Fruit fly (Drosophila melanogaster) whole organism, embryonic: ENCODE data around the gene CG32816.
A peak's percentile ranks its signal among the peaks of the same experiment; 100 is the strongest.

Source experiments
- Ada2b ChIP-seq: fragments of 200-800 bp; sonication (Bioruptor generic); IDR thresholded peaks from 2 replicates; pipeline ENCODE4 v1.3.6; 2022; ENCODE audit warnings: missing biosample characterization, missing genetic modification characterization
- Atf3 ChIP-seq: fragments of 200-800 bp; sonication (Bioruptor generic); optimal IDR thresholded peaks from 3 replicates; lab custom pipeline; 2016; ENCODE audit warnings: missing biosample characterization, missing genetic modification characterization
- Blimp-1 ChIP-seq: fragments of 200-800 bp; sonication (Bioruptor generic); optimal IDR thresholded peaks from 3 replicates; lab custom pipeline; 2018; ENCODE audit warnings: missing biosample characterization, missing genetic modification characterization, mild to moderate bottlenecking, moderate library complexity, missing genetic modification reagents
- CG1024 ChIP-seq: fragments of 200-800 bp; sonication (Bioruptor generic); IDR thresholded peaks from 2 replicates; pipeline ENCODE4 v1.3.6; 2022; ENCODE audit warnings: missing biosample characterization, missing genetic modification characterization
- CG10431 ChIP-seq: fragments of 200-800 bp; sonication (Bioruptor generic); optimal IDR thresholded peaks from 3 replicates; lab custom pipeline; 2018; ENCODE audit warnings: missing biosample characterization, mild to moderate bottlenecking, missing genetic modification characterization
- CG11695 ChIP-seq: fragments of 200-800 bp; sonication (Bioruptor generic); IDR thresholded peaks from 3 replicates; pipeline ENCODE4 v1.3.6; 2022; ENCODE audit warnings: missing biosample characterization, missing genetic modification characterization
- CG12219 ChIP-seq: fragments of 200-800 bp; sonication (Bioruptor generic); optimal IDR thresholded peaks from 3 replicates; lab custom pipeline; 2018; ENCODE audit warnings: missing biosample characterization, mild to moderate bottlenecking, missing genetic modification characterization
- CG12391 ChIP-seq: fragments of 200-800 bp; sonication (Bioruptor generic); optimal IDR thresholded peaks from 3 replicates; lab custom pipeline; 2018; ENCODE audit warnings: missing biosample characterization, mild to moderate bottlenecking, missing genetic modification characterization, moderate library complexity
- CG13123 ChIP-seq: fragments of 200-800 bp; sonication (Bioruptor generic); optimal IDR thresholded peaks from 2 replicates; lab custom pipeline; 2016; ENCODE audit warnings: missing biosample characterization, missing genetic modification characterization
- CG13424 ChIP-seq: fragments of 200-800 bp; sonication (Bioruptor generic); optimal IDR thresholded peaks from 2 replicates; lab custom pipeline; 2019; ENCODE audit warnings: missing biosample characterization, mild to moderate bottlenecking, missing genetic modification characterization, moderate library complexity
- CG14014 ChIP-seq: fragments of 200-800 bp; sonication (Bioruptor generic); IDR thresholded peaks from 2 replicates; pipeline ENCODE4 v1.3.6; 2022; ENCODE audit warnings: missing biosample characterization, missing genetic modification characterization
- CG14441 ChIP-seq: fragments of 200-800 bp; sonication (Bioruptor generic); IDR thresholded peaks from 2 replicates; pipeline ENCODE4 v1.3.6; 2022; ENCODE audit warnings: missing biosample characterization, missing genetic modification characterization
- CG15514 ChIP-seq: fragments of 200-800 bp; sonication (Bioruptor generic); optimal IDR thresholded peaks from 3 replicates; lab custom pipeline; 2017; ENCODE audit warnings: missing biosample characterization, missing genetic modification characterization, mild to moderate bottlenecking, moderate library complexity, missing genetic modification reagents
- CG16863 ChIP-seq: fragments of 200-800 bp; sonication (Bioruptor generic); optimal IDR thresholded peaks from 3 replicates; lab custom pipeline; 2016; ENCODE audit warnings: missing biosample characterization, missing genetic modification characterization
- CG17186 ChIP-seq: fragments of 200-800 bp; sonication (Bioruptor generic); optimal IDR thresholded peaks from 3 replicates; lab custom pipeline; 2017; ENCODE audit warnings: missing biosample characterization, missing genetic modification reagents, missing genetic modification characterization
- CG17361 ChIP-seq: fragments of 200-800 bp; sonication (Bioruptor generic); IDR thresholded peaks from 3 replicates; pipeline ENCODE4 v1.3.6; 2022; ENCODE audit warnings: missing biosample characterization, missing genetic modification characterization
- CG17829 ChIP-seq: fragments of 200-800 bp; optimal IDR thresholded peaks from 2 replicates; lab custom pipeline; 2019; ENCODE audit warnings: missing biosample characterization, mild to moderate bottlenecking, missing genetic modification characterization, moderate library complexity
- CG17912 ChIP-seq: fragments of 200-800 bp; sonication (Bioruptor generic); optimal IDR thresholded peaks from 2 replicates; lab custom pipeline; 2018; ENCODE audit warnings: missing biosample characterization, mild to moderate bottlenecking, missing genetic modification characterization
- CG30403 ChIP-seq: fragments of 200-800 bp; sonication (Bioruptor generic); optimal IDR thresholded peaks from 3 replicates; lab custom pipeline; 2016; ENCODE audit warnings: missing biosample characterization, missing genetic modification characterization
- CG31441 ChIP-seq: fragments of 200-800 bp; sonication (Bioruptor generic); IDR thresholded peaks from 2 replicates; pipeline ENCODE4 v1.3.6; 2022; ENCODE audit warnings: missing biosample characterization, missing genetic modification characterization
- CG32532 ChIP-seq: fragments of 200-800 bp; sonication (Bioruptor generic); IDR thresholded peaks from 2 replicates; pipeline ENCODE4 v1.3.6; 2022; ENCODE audit warnings: missing biosample characterization, missing genetic modification characterization
- CG32772 ChIP-seq: fragments of 200-800 bp; sonication (Bioruptor generic); IDR thresholded peaks from 2 replicates; pipeline ENCODE4 v1.3.6; 2022; ENCODE audit warnings: missing biosample characterization, missing genetic modification characterization
- CG6854 ChIP-seq: fragments of 200-800 bp; sonication (Bioruptor generic); optimal IDR thresholded peaks from 3 replicates; lab custom pipeline; 2017; ENCODE audit warnings: missing biosample characterization, mild to moderate bottlenecking, missing genetic modification characterization
- CG7839 ChIP-seq: fragments of 200-800 bp; sonication (Bioruptor generic); optimal IDR thresholded peaks from 3 replicates; lab custom pipeline; 2018; ENCODE audit warnings: missing biosample characterization, mild to moderate bottlenecking, missing genetic modification characterization, moderate library complexity
- Camta ChIP-seq: fragments of 200-800 bp; sonication (Bioruptor generic); optimal IDR thresholded peaks from 2 replicates; lab custom pipeline; 2016; ENCODE audit warnings: missing biosample characterization, missing genetic modification characterization
- Fer1 ChIP-seq: fragments of 200-800 bp; sonication (Bioruptor generic); optimal IDR thresholded peaks from 2 replicates; lab custom pipeline; 2017; ENCODE audit warnings: missing biosample characterization, mild to moderate bottlenecking, missing genetic modification characterization
- HLH3B ChIP-seq: fragments of 200-800 bp; sonication (Bioruptor generic); IDR thresholded peaks from 2 replicates; pipeline ENCODE4 v1.3.6; 2022; ENCODE audit warnings: missing biosample characterization, missing genetic modification characterization
- Hr3 ChIP-seq: fragments of 200-800 bp; sonication (Bioruptor generic); optimal IDR thresholded peaks from 3 replicates; lab custom pipeline; 2016; ENCODE audit warnings: missing biosample characterization, missing genetic modification characterization
- Hr39 ChIP-seq: fragments of >200 bp; optimal IDR thresholded peaks from 2 replicates; lab custom pipeline; 2017
- Hsf ChIP-seq: fragments of 200-800 bp; sonication (Bioruptor generic); optimal IDR thresholded peaks from 3 replicates; lab custom pipeline; 2016; ENCODE audit warnings: missing biosample characterization, missing genetic modification characterization
- Ssrp ChIP-seq: fragments of 200-800 bp; sonication (Bioruptor generic); optimal IDR thresholded peaks from 2 replicates; lab custom pipeline; 2018; ENCODE audit warnings: missing biosample characterization, mild to moderate bottlenecking, missing genetic modification characterization, moderate library complexity
- bab2 ChIP-seq: fragments of 200-800 bp; sonication (Bioruptor generic); optimal IDR thresholded peaks from 2 replicates; lab custom pipeline; 2016; ENCODE audit warnings: missing biosample characterization, missing genetic modification characterization
- bcd ChIP-seq: fragments of 200-800 bp; sonication (Bioruptor generic); optimal IDR thresholded peaks from 2 replicates; lab custom pipeline; 2017; ENCODE audit warnings: missing biosample characterization, mild to moderate bottlenecking, missing genetic modification characterization
- bsh ChIP-seq, 2 experiments: fragments of 200-800 bp; sonication (Bioruptor generic); optimal IDR thresholded peaks; 2 replicates each; lab custom pipeline; 2017 to 2018; ENCODE audit warnings: mild to moderate bottlenecking in 2 of 2, missing biosample characterization in 2 of 2, missing genetic modification characterization in 2 of 2, moderate library complexity in 1 of 2
- chif ChIP-seq, 2 experiments: fragments of 200-800 bp; sonication (Bioruptor generic); optimal IDR thresholded peaks; 3 replicates each; lab custom pipeline; 2016; ENCODE audit warnings: missing biosample characterization in 2 of 2, missing genetic modification characterization in 2 of 2
- chm ChIP-seq: fragments of 200-800 bp; sonication (Bioruptor generic); IDR thresholded peaks from 2 replicates; pipeline ENCODE4 v1.3.6; 2022; ENCODE audit warnings: missing biosample characterization, missing genetic modification characterization
- da ChIP-seq: fragments of 200-800 bp; sonication (Bioruptor generic); optimal IDR thresholded peaks from 2 replicates; lab custom pipeline; 2016; ENCODE audit warnings: missing biosample characterization, missing genetic modification characterization
- dati ChIP-seq: fragments of 200-800 bp; sonication (Bioruptor generic); IDR thresholded peaks from 2 replicates; pipeline ENCODE4 v1.3.6; 2022; ENCODE audit warnings: missing biosample characterization, missing genetic modification characterization
- fd3F ChIP-seq: fragments of 200-800 bp; sonication (Bioruptor generic); optimal IDR thresholded peaks from 2 replicates; lab custom pipeline; 2018; ENCODE audit warnings: missing biosample characterization, mild to moderate bottlenecking, missing genetic modification characterization, moderate library complexity
- gsb ChIP-seq: fragments of 200-800 bp; sonication (Bioruptor generic); IDR thresholded peaks from 2 replicates; pipeline ENCODE4 v1.3.6; 2022; ENCODE audit warnings: missing biosample characterization, missing genetic modification characterization
- hkb ChIP-seq, 2 experiments: fragments of 200-800 bp in 1 of 2; fragments of >200 bp in 1 of 2; sonication (Bioruptor generic) in 1 of 2; IDR thresholded peaks in 1 of 2; optimal IDR thresholded peaks in 1 of 2; 2 replicates each; pipeline versions ENCODE4 v1.3.6 to Lab custom; 2017 to 2022; ENCODE audit warnings: missing biosample characterization in 1 of 2, missing genetic modification characterization in 1 of 2
- jumu ChIP-seq: fragments of 200-800 bp; sonication (Bioruptor generic); optimal IDR thresholded peaks from 3 replicates; lab custom pipeline; 2016; ENCODE audit warnings: missing biosample characterization, missing genetic modification characterization
- lab ChIP-seq: fragments of 200-800 bp; sonication (Bioruptor generic); optimal IDR thresholded peaks from 3 replicates; lab custom pipeline; 2017; ENCODE audit warnings: missing biosample characterization, missing genetic modification characterization, mild to moderate bottlenecking, moderate library complexity, missing genetic modification reagents
- lmd ChIP-seq: fragments of 200-800 bp; sonication (Bioruptor generic); IDR thresholded peaks from 2 replicates; pipeline ENCODE4 v1.3.6; 2022; ENCODE audit warnings: missing biosample characterization, missing genetic modification characterization
- phol ChIP-seq: fragments of 200-800 bp; sonication (Bioruptor generic); optimal IDR thresholded peaks from 3 replicates; lab custom pipeline; 2018; ENCODE audit warnings: missing biosample characterization, mild to moderate bottlenecking, missing genetic modification characterization, moderate library complexity
- pnt ChIP-seq: fragments of 200-800 bp; sonication (Bioruptor generic); optimal IDR thresholded peaks from 3 replicates; lab custom pipeline; 2016; ENCODE audit warnings: missing biosample characterization, missing genetic modification characterization
- repo ChIP-seq: fragments of 200-800 bp; sonication (Bioruptor generic); optimal IDR thresholded peaks from 2 replicates; lab custom pipeline; 2016; ENCODE audit warnings: missing biosample characterization, missing genetic modification characterization
- row ChIP-seq: fragments of 200-800 bp; sonication (Bioruptor generic); IDR thresholded peaks from 3 replicates; pipeline ENCODE4 v1.3.6; 2022; ENCODE audit warnings: missing biosample characterization, missing genetic modification characterization
- slbo ChIP-seq: fragments of 200-800 bp; sonication (Bioruptor generic); IDR thresholded peaks from 2 replicates; pipeline ENCODE4 v1.3.6; 2022; ENCODE audit warnings: missing biosample characterization, missing genetic modification characterization
- tgo ChIP-seq: fragments of 200-800 bp; sonication (Bioruptor generic); IDR thresholded peaks from 3 replicates; pipeline ENCODE4 v1.3.6; 2022; ENCODE audit warnings: missing biosample characterization, missing genetic modification characterization
- z ChIP-seq: fragments of 200-800 bp; sonication (Bioruptor generic); IDR thresholded peaks from 3 replicates; pipeline ENCODE4 v1.3.6; 2022; ENCODE audit warnings: missing biosample characterization, missing genetic modification characterization

Gene CG32816

DNA sequence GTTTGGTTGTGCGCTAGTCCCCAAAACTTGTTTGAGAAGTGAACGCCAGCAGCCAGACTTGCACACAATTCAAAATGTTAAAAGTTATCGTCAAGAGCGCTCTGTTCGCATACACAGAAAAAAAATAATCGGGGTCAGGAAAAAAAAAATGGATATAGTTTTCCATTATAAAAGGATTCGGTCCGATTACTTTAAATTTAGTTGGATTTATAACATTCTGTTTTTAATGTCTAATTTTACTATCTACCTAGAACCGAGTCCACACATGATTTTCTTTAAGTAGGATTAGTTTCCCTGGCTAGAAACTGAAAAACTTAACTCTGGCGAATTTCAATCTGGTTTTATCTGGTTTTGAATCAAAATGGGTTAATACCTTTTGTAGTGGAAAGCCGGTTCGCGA is 125.3 kb downstream of the CG32816 start (continued):
- TF ChIP-seq tgo (GFP tag; lab: Robert Waterston, UW) (no peak; the same call in 2 of the 3 replicates), CG12391 (tag; lab: Kevin White, UChicago) (peak; percentile 29), chif (GFP tag; optimal IDR thresholded peaks at IDR 0.05; lab: Kevin White, UChicago) (peak in 1 of 2 experiments; percentile 0), CG12219 (peak; percentile 10), slbo (peak; percentile 34; the same call in 1 of the 2 replicates), Fer1 (peak; percentile 27), CG30403 (GFP tag; lab: Kevin White, UChicago) (peak; percentile 29), CG15514 (peak; percentile 15), CG6854 (GFP tag; lab: Kevin White, UChicago) (no peak), pnt (GFP tag; lab: Kevin White, UChicago) (no peak), Blimp-1 (GFP tag; lab: Kevin White, UChicago) (peak; percentile 23), Ssrp (tag; lab: Kevin White, UChicago) (no peak), fd3F (GFP tag; lab: Kevin White, UChicago) (no peak), gsb (no peak), CG7839 (peak; percentile 41), Hr3 (GFP tag; lab: Kevin White, UChicago) (no peak), CG14014 (GFP tag; lab: Robert Waterston, UW) (peak; percentile 59; the same call in 1 of the 2 replicates), CG17186 (GFP tag; lab: Kevin White, UChicago) (no peak), bab2 (GFP tag; lab: Kevin White, UChicago) (peak; percentile 7), CG10431 (GFP tag; lab: Kevin White, UChicago) (no peak), CG16863 (GFP tag; lab: Kevin White, UChicago) (peak; percentile 8), repo (GFP tag; lab: Kevin White, UChicago) (no peak), CG11695 (GFP tag; lab: Robert Waterston, UW) (0 out of 3 replicates have a peak, but pooled peaks have one; percentile 13), jumu (no peak), phol (tag; lab: Kevin White, UChicago) (peak; percentile 20), CG17361 (GFP tag; lab: Robert Waterston, UW) (peak; percentile 27; the same call in 1 of the 3 replicates), CG17829 (tag; lab: Kevin White, UChicago) (no peak), CG32772 (GFP tag; lab: Robert Waterston, UW) (no peak), Ada2b (GFP tag; lab: Robert Waterston, UW) (0 out of 2 replicates have a peak, but pooled peaks have one; percentile 13), Hr39 (lab: Kevin White, UChicago) (no peak), Camta (GFP tag; lab: Kevin White, UChicago) (no peak), row (GFP tag; lab: Robert Waterston, UW) (0 out of 3 replicates have a peak, but pooled peaks have one; percentile 26), CG17912 (GFP tag; lab: Kevin White, UChicago) (no peak), hkb (optimal IDR thresholded peaks at IDR 0.05; lab: Kevin White, UChicago) (no peak), hkb (GFP tag; IDR thresholded peaks at IDR 0.05; lab: Robert Waterston, UW) (peak; percentile 43; the same call in 1 of the 2 replicates), CG14441 (GFP tag; lab: Robert Waterston, UW) (peak; percentile 32; the same call in 1 of the 2 replicates), CG31441 (GFP tag; lab: Robert Waterston, UW) (peak; percentile 38; the same call in 1 of the 2 replicates), CG13424 (tag; lab: Kevin White, UChicago) (peak; percentile 41), Atf3 (GFP tag; lab: Kevin White, UChicago) (no peak), CG32532 (GFP tag; lab: Robert Waterston, UW) (peak; percentile 35; the same call in 1 of the 2 replicates), lab (GFP tag; lab: Kevin White, UChicago) (peak; percentile 21), CG13123 (GFP tag; lab: Kevin White, UChicago) (no peak), lmd (GFP tag; lab: Robert Waterston, UW) (no peak; the same call in 1 of the 2 replicates), bcd (GFP tag; lab: Kevin White, UChicago) (peak; percentile 14), z (GFP tag; lab: Robert Waterston, UW) (no peak), da (GFP tag; lab: Kevin White, UChicago) (no peak), bsh (GFP tag; optimal IDR thresholded peaks at IDR 0.05; lab: Kevin White, UChicago) (peak; percentile 31 to 76), Hsf (GFP tag; lab: Kevin White, UChicago) (peak; percentile 1), CG1024 (GFP tag; lab: Robert Waterston, UW) (no peak), HLH3B (0 out of 2 replicates have a peak, but pooled peaks have one; percentile 9), chm (GFP tag; lab: Robert Waterston, UW) (0 out of 2 replicates have a peak, but pooled peaks have one; percentile 37), dati (GFP tag; lab: Robert Waterston, UW) (no peak)
